Fruit fly (Drosophila melanogaster) whole organism, embryonic: ENCODE data around the gene numb.
A peak's percentile ranks its signal among the peaks of the same experiment; 100 is the strongest.

Experiments
- Adf1 ChIP-seq: fragments of 200-800 bp; sonication (Bioruptor generic); IDR thresholded peaks from 2 replicates; pipeline ENCODE4 v1.3.6; 2022; ENCODE audit warnings: missing biosample characterization, missing genetic modification characterization
- Blimp-1 ChIP-seq: fragments of 200-800 bp; sonication (Bioruptor generic); optimal IDR thresholded peaks from 3 replicates; lab custom pipeline; 2018; ENCODE audit warnings: missing biosample characterization, missing genetic modification characterization, mild to moderate bottlenecking, moderate library complexity, missing genetic modification reagents
- CG10565 ChIP-seq: fragments of 200-800 bp; sonication (Bioruptor generic); optimal IDR thresholded peaks from 3 replicates; lab custom pipeline; 2016; ENCODE audit warnings: missing biosample characterization, mild to moderate bottlenecking, missing genetic modification characterization
- CG10654 ChIP-seq: fragments of 200-800 bp; sonication (Bioruptor generic); optimal IDR thresholded peaks from 2 replicates; lab custom pipeline; 2016; ENCODE audit warnings: missing biosample characterization, missing genetic modification characterization
- CG11247 ChIP-seq: fragments of 200-800 bp; sonication (Bioruptor generic); IDR thresholded peaks from 2 replicates; pipeline ENCODE4 v1.3.6; 2022; ENCODE audit warnings: missing biosample characterization, missing genetic modification characterization
- CG1233 ChIP-seq: fragments of 200-800 bp; sonication (Bioruptor generic); optimal IDR thresholded peaks from 4 replicates; lab custom pipeline; 2018; ENCODE audit warnings: missing biosample characterization, mild to moderate bottlenecking, missing genetic modification characterization
- CG12769 ChIP-seq: fragments of 200-800 bp; sonication (Bioruptor generic); optimal IDR thresholded peaks from 2 replicates; lab custom pipeline; 2019; ENCODE audit warnings: missing biosample characterization, mild to moderate bottlenecking, missing genetic modification characterization, moderate library complexity
- CG14050 ChIP-seq: fragments of 200-800 bp; sonication (Bioruptor generic); IDR thresholded peaks from 3 replicates; pipeline ENCODE4 v1.3.6; 2022; ENCODE audit warnings: missing biosample characterization, missing genetic modification characterization
- CG17829 ChIP-seq: fragments of 200-800 bp; optimal IDR thresholded peaks from 2 replicates; lab custom pipeline; 2019; ENCODE audit warnings: missing biosample characterization, mild to moderate bottlenecking, missing genetic modification characterization, moderate library complexity
- CG2199 ChIP-seq: fragments of 200-800 bp; sonication (Bioruptor generic); IDR thresholded peaks from 3 replicates; pipeline ENCODE4 v1.3.6; 2022; ENCODE audit warnings: missing biosample characterization, missing genetic modification characterization
- CG3163 ChIP-seq: fragments of 200-800 bp; sonication (Bioruptor generic); optimal IDR thresholded peaks from 3 replicates; lab custom pipeline; 2016; ENCODE audit warnings: missing biosample characterization, missing genetic modification characterization
- CG3407 ChIP-seq: fragments of 200-800 bp; sonication (Bioruptor generic); optimal IDR thresholded peaks from 2 replicates; lab custom pipeline; 2018; ENCODE audit warnings: missing biosample characterization, mild to moderate bottlenecking, missing genetic modification characterization
- CG3995 ChIP-seq: fragments of 200-800 bp; sonication (Bioruptor generic); optimal IDR thresholded peaks from 3 replicates; lab custom pipeline; 2016; ENCODE audit warnings: missing biosample characterization, missing genetic modification characterization
- CG43689 ChIP-seq: fragments of 200-800 bp; sonication (Bioruptor generic); IDR thresholded peaks from 2 replicates; pipeline ENCODE4 v1.3.6; 2022; ENCODE audit warnings: missing biosample characterization, missing genetic modification characterization
- CG4617 ChIP-seq: fragments of 200-800 bp; sonication (Bioruptor generic); optimal IDR thresholded peaks from 3 replicates; lab custom pipeline; 2016; ENCODE audit warnings: missing biosample characterization, missing genetic modification characterization, borderline replicate concordance
- CG6272 ChIP-seq: fragments of 200-800 bp; sonication (Bioruptor generic); IDR thresholded peaks from 2 replicates; pipeline ENCODE4 v1.3.6; 2022; ENCODE audit warnings: missing biosample characterization, missing genetic modification characterization
- CG6654 ChIP-seq: fragments of 200-800 bp; sonication (Bioruptor generic); optimal IDR thresholded peaks from 2 replicates; lab custom pipeline; 2017; ENCODE audit warnings: missing biosample characterization, mild to moderate bottlenecking, missing genetic modification characterization
- CG7745 ChIP-seq: fragments of 200-800 bp; sonication (Bioruptor generic); optimal IDR thresholded peaks from 2 replicates; lab custom pipeline; 2018; ENCODE audit warnings: missing biosample characterization, mild to moderate bottlenecking, missing genetic modification characterization, moderate library complexity
- CG8478 ChIP-seq: fragments of >200 bp; optimal IDR thresholded peaks from 2 replicates; lab custom pipeline; 2018
- CG8944 ChIP-seq: fragments of 200-800 bp; sonication (Bioruptor generic); optimal IDR thresholded peaks from 3 replicates; lab custom pipeline; 2016; ENCODE audit warnings: missing biosample characterization, missing genetic modification characterization
- Dll ChIP-seq: fragments of 200-800 bp; sonication (Bioruptor generic); IDR thresholded peaks from 4 replicates; pipeline ENCODE4 v1.3.6; 2022; ENCODE audit warnings: missing biosample characterization, missing genetic modification characterization; ENCODE audit not compliant: partially characterized antibody
- Drgx ChIP-seq: fragments of 200-800 bp; sonication (Bioruptor generic); IDR thresholded peaks from 2 replicates; pipeline ENCODE4 v1.3.6; 2022; ENCODE audit warnings: missing biosample characterization, missing genetic modification characterization
- E2f2 ChIP-seq: fragments of 200-800 bp; sonication (Bioruptor generic); IDR thresholded peaks from 2 replicates; pipeline ENCODE4 v1.3.6; 2022; ENCODE audit warnings: missing biosample characterization, missing genetic modification characterization
- Ets65A ChIP-seq: fragments of 200-800 bp; sonication (Bioruptor generic); peaks from one replicate; lab custom pipeline; 2016; ENCODE audit warnings: missing biosample characterization, missing genetic modification characterization
- HmgZ ChIP-seq: fragments of 200-800 bp; sonication (Bioruptor generic); optimal IDR thresholded peaks from 2 replicates; lab custom pipeline; 2018; ENCODE audit warnings: missing biosample characterization, mild to moderate bottlenecking, missing genetic modification characterization
- Meics ChIP-seq: fragments of 200-800 bp; sonication (Bioruptor generic); optimal IDR thresholded peaks from 2 replicates; lab custom pipeline; 2017; ENCODE audit warnings: missing biosample characterization, mild to moderate bottlenecking, missing genetic modification characterization
- Pdp1 ChIP-seq, 2 experiments: fragments of 200-800 bp; sonication (Bioruptor generic); optimal IDR thresholded peaks; 3 replicates each; lab custom pipeline; 2016; ENCODE audit warnings: missing biosample characterization in 2 of 2, missing genetic modification characterization in 2 of 2, mild to moderate bottlenecking in 1 of 2, moderate library complexity in 1 of 2
- Rfx ChIP-seq: fragments of 200-800 bp; sonication (Bioruptor generic); IDR thresholded peaks from 2 replicates; pipeline ENCODE4 v1.3.6; 2022; ENCODE audit warnings: missing biosample characterization, missing genetic modification characterization
- TFAM ChIP-seq: fragments of 200-800 bp; sonication (Bioruptor generic); optimal IDR thresholded peaks from 2 replicates; lab custom pipeline; 2017; ENCODE audit warnings: missing biosample characterization, missing genetic modification characterization, inconsistent platforms
- Xbp1 ChIP-seq: fragments of 200-800 bp; sonication (Bioruptor generic); optimal IDR thresholded peaks from 3 replicates; lab custom pipeline; 2016; ENCODE audit warnings: missing biosample characterization, mild to moderate bottlenecking, missing genetic modification characterization
- chn ChIP-seq: fragments of 200-800 bp; sonication (Bioruptor generic); optimal IDR thresholded peaks from 2 replicates; lab custom pipeline; 2016; ENCODE audit warnings: missing biosample characterization, missing genetic modification characterization
- dm ChIP-seq: fragments of 200-800 bp; sonication (Bioruptor generic); optimal IDR thresholded peaks from 3 replicates; lab custom pipeline; 2016; ENCODE audit warnings: missing biosample characterization, missing genetic modification characterization
- ems ChIP-seq: fragments of 200-800 bp; sonication (Bioruptor generic); optimal IDR thresholded peaks from 3 replicates; lab custom pipeline; 2016; ENCODE audit warnings: missing biosample characterization, missing genetic modification characterization
- eve ChIP-seq, 2 experiments: fragments of >200 bp; optimal IDR thresholded peaks; 2 replicates each; lab custom pipeline; 2017; ENCODE audit warnings: missing biosample characterization in 2 of 2, missing genetic modification characterization in 2 of 2
- grau ChIP-seq: fragments of 200-800 bp; optimal IDR thresholded peaks from 3 replicates; lab custom pipeline; 2019; ENCODE audit warnings: missing biosample characterization, mild to moderate bottlenecking, missing genetic modification characterization, moderate library complexity
- kay ChIP-seq: fragments of 200-800 bp; sonication (Bioruptor generic); optimal IDR thresholded peaks from 2 replicates; lab custom pipeline; 2016; ENCODE audit warnings: missing biosample characterization, missing genetic modification characterization
- lov ChIP-seq, 2 experiments: fragments of 200-800 bp in 1 of 2; fragments of >200 bp in 1 of 2; sonication (Bioruptor generic) in 1 of 2; IDR thresholded peaks in 1 of 2; optimal IDR thresholded peaks in 1 of 2; 2 replicates in 1 of 2; 3 replicates in 1 of 2; pipeline versions ENCODE4 v1.3.6 to Lab custom; 2017 to 2022; ENCODE audit warnings: missing biosample characterization in 1 of 2, missing genetic modification characterization in 1 of 2
- odd ChIP-seq: fragments of 200-800 bp; sonication (Bioruptor generic); optimal IDR thresholded peaks from 2 replicates; lab custom pipeline; 2017; ENCODE audit warnings: missing biosample characterization, mild to moderate bottlenecking, missing genetic modification characterization
- p53 ChIP-seq: fragments of 200-800 bp; sonication (Bioruptor generic); optimal IDR thresholded peaks from 2 replicates; lab custom pipeline; 2016; ENCODE audit warnings: missing biosample characterization, missing genetic modification characterization
- pan ChIP-seq, 4 experiments: fragments of >200 bp in 3 of 4; fragments of 200-800 bp in 1 of 4; sonication (Bioruptor generic) in 1 of 4; optimal IDR thresholded peaks in 3 of 4; IDR thresholded peaks in 1 of 4; 2 replicates each; pipeline versions ENCODE4 v1.3.6 to Lab custom; 2017 to 2022; ENCODE audit warnings: missing biosample characterization in 2 of 4, missing genetic modification characterization in 2 of 4, mixed read lengths in 1 of 4
- peb ChIP-seq: fragments of 200-800 bp; sonication (Bioruptor generic); IDR thresholded peaks from 2 replicates; pipeline ENCODE4 v1.3.6; 2022; ENCODE audit warnings: missing biosample characterization, missing genetic modification characterization
- pzg ChIP-seq: fragments of 200-800 bp; sonication (Bioruptor generic); optimal IDR thresholded peaks from 3 replicates; lab custom pipeline; 2018; ENCODE audit warnings: missing biosample characterization, mild to moderate bottlenecking, missing genetic modification characterization, moderate library complexity
- ro ChIP-seq: fragments of 200-800 bp; sonication (Bioruptor generic); IDR thresholded peaks from 2 replicates; pipeline ENCODE4 v1.3.6; 2022; ENCODE audit warnings: missing biosample characterization, missing genetic modification characterization
- seq ChIP-seq: fragments of 200-800 bp; sonication (Bioruptor generic); IDR thresholded peaks from 2 replicates; pipeline ENCODE4 v1.3.6; 2022; ENCODE audit warnings: missing biosample characterization, missing genetic modification characterization
- slbo ChIP-seq: fragments of 200-800 bp; sonication (Bioruptor generic); IDR thresholded peaks from 2 replicates; pipeline ENCODE4 v1.3.6; 2022; ENCODE audit warnings: missing biosample characterization, missing genetic modification characterization
- sna ChIP-seq: fragments of 200-800 bp; sonication (Bioruptor generic); IDR thresholded peaks from 2 replicates; pipeline ENCODE4 v1.3.6; 2022; ENCODE audit warnings: missing biosample characterization, missing genetic modification characterization; ENCODE audit not compliant: partially characterized antibody
- tgo ChIP-seq: fragments of 200-800 bp; sonication (Bioruptor generic); IDR thresholded peaks from 3 replicates; pipeline ENCODE4 v1.3.6; 2022; ENCODE audit warnings: missing biosample characterization, missing genetic modification characterization
- tup ChIP-seq: fragments of 200-800 bp; sonication (Bioruptor generic); optimal IDR thresholded peaks from 2 replicates; lab custom pipeline; 2016; ENCODE audit warnings: missing biosample characterization, mild to moderate bottlenecking, missing genetic modification characterization, moderate library complexity
- vvl ChIP-seq: fragments of 200-800 bp; sonication (Bioruptor generic); IDR thresholded peaks from 2 replicates; pipeline ENCODE4 v1.3.6; 2022; ENCODE audit warnings: missing biosample characterization, missing genetic modification characterization
- zf30C ChIP-seq: fragments of 200-800 bp; sonication (Bioruptor generic); optimal IDR thresholded peaks from 3 replicates; lab custom pipeline; 2018; ENCODE audit warnings: missing biosample characterization, mild to moderate bottlenecking, missing genetic modification characterization

Gene numb

dm6 chr2L:9388013-9388605 lies 49.2 kb upstream of the numb start (continued):
- TF ChIP-seq CG1233 (GFP tag; lab: Kevin White, UChicago), result peak; percentile 40
- no peak for TF ChIP-seq TFAM
- TF ChIP-seq CG12769 (tag; lab: Kevin White, UChicago), result peak; percentile 95
- no peak for TF ChIP-seq CG4617 (GFP tag; lab: Kevin White, UChicago)
- TF ChIP-seq Xbp1, result peak; percentile 72
- TF ChIP-seq dm (GFP tag; lab: Kevin White, UChicago), result peak; percentile 38
- TF ChIP-seq eve (GFP tag; optimal IDR thresholded peaks at IDR 0.05; lab: Kevin White, UChicago), result peak in 1 of 2 experiments; percentile 31
- TF ChIP-seq pan (optimal IDR thresholded peaks at IDR 0.05; lab: Kevin White, UChicago), result no peak
- peak in 1 of 2 experiments; percentile 81 for TF ChIP-seq pan (GFP tag; optimal IDR thresholded peaks at IDR 0.05 in 1 of 2, IDR thresholded peaks at IDR 0.05 in 1 of 2)
- TF ChIP-seq E2f2 (GFP tag; lab: Robert Waterston, UW), result no peak
- TF ChIP-seq CG7745, result no peak
- peak; percentile 74 for TF ChIP-seq vvl (GFP tag; lab: Robert Waterston, UW)
- TF ChIP-seq Pdp1 (GFP tag; optimal IDR thresholded peaks at IDR 0.05; lab: Kevin White, UChicago), result peak; percentile 63 to 91
- peak; percentile 64 for TF ChIP-seq HmgZ (tag; lab: Kevin White, UChicago)
- no peak for TF ChIP-seq CG43689
- no peak for TF ChIP-seq CG6654 (GFP tag; lab: Kevin White, UChicago)
- peak; percentile 92 for TF ChIP-seq Drgx (GFP tag; lab: Robert Waterston, UW)
- TF ChIP-seq odd (GFP tag; lab: Kevin White, UChicago), result peak; percentile 6
- TF ChIP-seq CG3163 (GFP tag; lab: Kevin White, UChicago), result peak; percentile 18
- peak; percentile 4 for TF ChIP-seq kay (GFP tag; lab: Kevin White, UChicago)
- TF ChIP-seq Rfx (GFP tag; lab: Robert Waterston, UW), result peak; percentile 94
- TF ChIP-seq CG6272, result peak; percentile 56
- TF ChIP-seq p53 (GFP tag; lab: Kevin White, UChicago), result peak; percentile 66
- TF ChIP-seq CG17829 (tag; lab: Kevin White, UChicago), result peak; percentile 6
- TF ChIP-seq tgo (GFP tag; lab: Robert Waterston, UW), result peak; percentile 63; the same call in 2 of the 3 replicates
- no peak for TF ChIP-seq zf30C
- TF ChIP-seq CG3407 (GFP tag; lab: Kevin White, UChicago), result no peak
- peak; percentile 82 for TF ChIP-seq Meics (GFP tag; lab: Kevin White, UChicago)
- TF ChIP-seq pzg, result peak; percentile 6
- peak; percentile 47; the same call in 1 of the 2 replicates for TF ChIP-seq seq (GFP tag; lab: Robert Waterston, UW)
- TF ChIP-seq Adf1 (GFP tag; lab: Robert Waterston, UW), result peak; percentile 19
- TF ChIP-seq lov (optimal IDR thresholded peaks at IDR 0.05; lab: Kevin White, UChicago), result no peak
- no peak for TF ChIP-seq lov (GFP tag; IDR thresholded peaks at IDR 0.05; lab: Robert Waterston, UW)
- 0 out of 2 replicates have a peak, but pooled peaks have one; percentile 7 for TF ChIP-seq peb (GFP tag; lab: Robert Waterston, UW)
- peak; percentile 72 for TF ChIP-seq grau (tag; lab: Kevin White, UChicago)
- TF ChIP-seq CG11247 (GFP tag; lab: Robert Waterston, UW), result peak; percentile 74
- no peak for TF ChIP-seq CG10565 (GFP tag; lab: Kevin White, UChicago)
- peak; percentile 58 for TF ChIP-seq chn (GFP tag; lab: Kevin White, UChicago)
- TF ChIP-seq Ets65A (GFP tag; lab: Kevin White, UChicago), result peak; percentile 96
- peak; percentile 56 for TF ChIP-seq CG3995 (GFP tag; lab: Kevin White, UChicago)
- TF ChIP-seq ro (GFP tag; lab: Robert Waterston, UW), result peak; percentile 26; the same call in 1 of the 2 replicates
- no peak for TF ChIP-seq CG2199 (GFP tag; lab: Robert Waterston, UW)
- no peak for TF ChIP-seq Dll (GFP tag; lab: Robert Waterston, UW)
- no peak for TF ChIP-seq CG8478 (lab: Kevin White, UChicago)
- peak; percentile 21 for TF ChIP-seq Blimp-1 (GFP tag; lab: Kevin White, UChicago)
- TF ChIP-seq tup (GFP tag; lab: Kevin White, UChicago), result peak; percentile 34
- TF ChIP-seq CG10654 (GFP tag; lab: Kevin White, UChicago), result peak; percentile 46
- TF ChIP-seq slbo, result peak; percentile 90
- TF ChIP-seq ems (GFP tag; lab: Kevin White, UChicago), result peak; percentile 59
- no peak for TF ChIP-seq sna (GFP tag; lab: Robert Waterston, UW)
- TF ChIP-seq CG8944 (GFP tag; lab: Kevin White, UChicago), result peak; percentile 61
- peak; percentile 50; the same call in 1 of the 3 replicates for TF ChIP-seq CG14050 (GFP tag; lab: Robert Waterston, UW)
